Worm (Caenorhabditis elegans) whole organism, L1 larva: ENCODE measurements around the gene decr-1.1.

Source experiments
- C16A3.4 ChIP-seq: fragments of 150-350 bp; optimal IDR thresholded peaks from 2 replicates; lab custom pipeline; 2014; ENCODE audit warnings: missing biosample characterization, missing genetic modification characterization
- C34B4.2 ChIP-seq: sonication (generic microtip); optimal IDR thresholded peaks from 2 replicates; lab custom pipeline; 2017; ENCODE audit warnings: mild to moderate bottlenecking, missing genetic modification characterization, missing compliant biosample characterization
- F16B12.6 ChIP-seq: fragments of 150-350 bp; optimal IDR thresholded peaks from 2 replicates; lab custom pipeline; 2014; ENCODE audit warnings: missing biosample characterization, missing genetic modification characterization
- aha-1 ChIP-seq: fragments of 150-350 bp; optimal IDR thresholded peaks from 2 replicates; lab custom pipeline; 2014; ENCODE audit warnings: missing biosample characterization, missing genetic modification characterization
- alr-1 ChIP-seq: fragments of 200-800 bp; sonication (Bioruptor generic); optimal IDR thresholded peaks from 2 replicates; lab custom pipeline; 2018; ENCODE audit warnings: borderline replicate concordance, mild to moderate bottlenecking, missing genetic modification characterization, missing compliant biosample characterization
- blmp-1 ChIP-seq: fragments of 150-350 bp; optimal IDR thresholded peaks from 2 replicates; lab custom pipeline; 2014; ENCODE audit warnings: missing biosample characterization, missing genetic modification characterization
- ceh-63 ChIP-seq: fragments of 200-800 bp; sonication (Bioruptor generic); optimal IDR thresholded peaks from 2 replicates; lab custom pipeline; 2018; ENCODE audit warnings: mild to moderate bottlenecking, missing genetic modification characterization, missing compliant biosample characterization
- ceh-8 ChIP-seq: fragments of 200-800 bp; sonication (Bioruptor generic); optimal IDR thresholded peaks from 2 replicates; lab custom pipeline; 2018; ENCODE audit warnings: mild to moderate bottlenecking, missing genetic modification characterization, moderate library complexity, missing compliant biosample characterization
- ceh-82 ChIP-seq, 3 experiments: fragments of 150-350 bp in 1 of 3; sonication (generic microtip) in 2 of 3; optimal IDR thresholded peaks; 2 replicates each; lab custom pipeline; 2014 to 2017; ENCODE audit warnings: missing biosample characterization in 3 of 3, missing genetic modification characterization in 3 of 3
- ceh-88 ChIP-seq: fragments of 200-800 bp; sonication (Bioruptor generic); IDR thresholded peaks from 2 replicates; pipeline ENCODE4 v1.3.6; 2022; ENCODE audit warnings: missing genetic modification characterization, missing compliant biosample characterization
- ces-1 ChIP-seq: fragments of 150-350 bp; optimal IDR thresholded peaks from 2 replicates; lab custom pipeline; 2014; ENCODE audit warnings: missing biosample characterization, missing genetic modification reagents, missing genetic modification characterization
- dpl-1 ChIP-seq, 3 experiments: fragments of 150-350 bp in 2 of 3; sonication (generic microtip) in 1 of 3; optimal IDR thresholded peaks; 2 replicates each; lab custom pipeline; 2014 to 2017; ENCODE audit warnings: missing biosample characterization in 3 of 3, missing genetic modification characterization in 3 of 3, missing genetic modification reagents in 3 of 3
- egl-13 ChIP-seq: sonication (generic microtip); optimal IDR thresholded peaks from 2 replicates; lab custom pipeline; 2016; ENCODE audit warnings: missing genotype, missing genetic modification reagents, missing genetic modification characterization, missing compliant biosample characterization
- egl-27 ChIP-seq, 2 experiments: fragments of 150-350 bp in 1 of 2; sonication (generic microtip); optimal IDR thresholded peaks; 3 replicates each; lab custom pipeline; 2017 to 2018; ENCODE audit warnings: missing biosample characterization in 2 of 2, missing genetic modification characterization in 2 of 2, missing genetic modification reagents in 2 of 2
- elt-2 ChIP-seq: sonication (generic microtip); optimal IDR thresholded peaks from 2 replicates; lab custom pipeline; 2016; ENCODE audit warnings: missing genetic modification characterization, mild to moderate bottlenecking, inconsistent platforms, missing compliant biosample characterization, missing genetic modification reagents
- elt-3 ChIP-seq, 6 experiments: fragments of 150-350 bp in 1 of 6; sonication (generic microtip); optimal IDR thresholded peaks; 2 replicates each; lab custom pipeline; 2017 to 2018; ENCODE audit warnings: missing biosample characterization in 6 of 6, missing genetic modification characterization in 6 of 6, inconsistent platforms in 1 of 6
- fkh-10 ChIP-seq: sonication (generic microtip); optimal IDR thresholded peaks from 2 replicates; lab custom pipeline; 2017; ENCODE audit warnings: missing biosample characterization, missing genetic modification reagents, missing genetic modification characterization
- fkh-8 ChIP-seq: sonication (generic microtip); optimal IDR thresholded peaks from 2 replicates; lab custom pipeline; 2016; ENCODE audit warnings: mild to moderate bottlenecking, missing genetic modification characterization, missing compliant biosample characterization
- hlh-4 ChIP-seq: sonication (generic microtip); optimal IDR thresholded peaks from 2 replicates; lab custom pipeline; 2016; ENCODE audit warnings: mild to moderate bottlenecking, missing genetic modification characterization, missing compliant biosample characterization
- hpl-2 ChIP-seq: fragments of 150-350 bp; optimal IDR thresholded peaks from 2 replicates; lab custom pipeline; 2014; ENCODE audit warnings: missing biosample characterization, missing genetic modification reagents, missing genetic modification characterization
- lin-14 ChIP-seq: fragments of 200-800 bp; sonication (Bioruptor generic); optimal IDR thresholded peaks from 2 replicates; lab custom pipeline; 2018; ENCODE audit warnings: mild to moderate bottlenecking, missing genetic modification characterization, moderate library complexity, missing compliant biosample characterization
- lin-35 ChIP-seq, 2 experiments: fragments of 150-350 bp; optimal IDR thresholded peaks; 2 replicates each; lab custom pipeline; 2014; ENCODE audit warnings: missing biosample characterization in 2 of 2, missing genetic modification characterization in 2 of 2, missing genetic modification reagents in 2 of 2
- lsy-2 ChIP-seq, 2 experiments: fragments of 150-350 bp; optimal IDR thresholded peaks; 2 replicates each; lab custom pipeline; 2014; ENCODE audit warnings: missing biosample characterization in 2 of 2, missing genetic modification characterization in 2 of 2
- mdl-1 ChIP-seq, 2 experiments: fragments of 150-350 bp; optimal IDR thresholded peaks; 2 replicates each; lab custom pipeline; 2014 to 2017; ENCODE audit warnings: missing biosample characterization in 2 of 2, missing genetic modification characterization in 2 of 2, inconsistent platforms in 1 of 2
- nhr-11 ChIP-seq: fragments of 150-350 bp; optimal IDR thresholded peaks from 2 replicates; lab custom pipeline; 2014; ENCODE audit warnings: missing biosample characterization, missing genetic modification characterization
- nhr-20 ChIP-seq: sonication (generic microtip); optimal IDR thresholded peaks from 2 replicates; lab custom pipeline; 2016; ENCODE audit warnings: mild to moderate bottlenecking, missing genetic modification characterization, missing compliant biosample characterization
- nhr-47 ChIP-seq: sonication (generic microtip); optimal IDR thresholded peaks from 2 replicates; lab custom pipeline; 2016; ENCODE audit warnings: mild to moderate bottlenecking, missing genetic modification characterization, moderate library complexity, missing compliant biosample characterization
- nhr-71 ChIP-seq: sonication (generic microtip); optimal IDR thresholded peaks from 2 replicates; lab custom pipeline; 2016; ENCODE audit warnings: mild to moderate bottlenecking, missing genetic modification characterization, moderate library complexity, missing compliant biosample characterization
- nhr-76 ChIP-seq: sonication (generic microtip); optimal IDR thresholded peaks from 2 replicates; lab custom pipeline; 2017; ENCODE audit warnings: missing biosample characterization, missing genetic modification characterization
- nhr-84 ChIP-seq: sonication (generic microtip); optimal IDR thresholded peaks from 2 replicates; lab custom pipeline; 2017; ENCODE audit warnings: missing biosample characterization, missing genetic modification characterization
- nhr-85 ChIP-seq: sonication (generic microtip); peaks from one replicate; lab custom pipeline; 2016; ENCODE audit warnings: missing genetic modification characterization, inconsistent platforms, missing compliant biosample characterization
- pax-3 ChIP-seq: fragments of 200-800 bp; sonication (Bioruptor generic); optimal IDR thresholded peaks from 2 replicates; lab custom pipeline; 2018; ENCODE audit warnings: mild to moderate bottlenecking, missing genetic modification characterization, moderate library complexity, missing compliant biosample characterization
- pqm-1 ChIP-seq: sonication (generic microtip); optimal IDR thresholded peaks from 3 replicates; lab custom pipeline; 2017; ENCODE audit warnings: missing biosample characterization, missing genetic modification characterization
- rnt-1 ChIP-seq: sonication (generic microtip); optimal IDR thresholded peaks from 2 replicates; lab custom pipeline; 2016; ENCODE audit warnings: mild to moderate bottlenecking, missing genetic modification characterization, moderate library complexity, missing compliant biosample characterization
- sptf-1 ChIP-seq: fragments of 150-350 bp; optimal IDR thresholded peaks from 2 replicates; lab custom pipeline; 2014; ENCODE audit warnings: missing biosample characterization, missing genetic modification characterization
- sup-37 ChIP-seq: fragments of 200-800 bp; sonication (Bioruptor generic); optimal IDR thresholded peaks from 2 replicates; lab custom pipeline; 2018; ENCODE audit warnings: mild to moderate bottlenecking, missing genetic modification characterization, missing compliant biosample characterization
- swsn-7 ChIP-seq: sonication (generic microtip); optimal IDR thresholded peaks from 2 replicates; lab custom pipeline; 2016; ENCODE audit warnings: missing genetic modification characterization, missing compliant biosample characterization
- unc-86 ChIP-seq: sonication (generic microtip); optimal IDR thresholded peaks from 2 replicates; lab custom pipeline; 2016; ENCODE audit warnings: missing genetic modification characterization, missing compliant biosample characterization
- unc-98 ChIP-seq: fragments of 200-800 bp; sonication (Bioruptor generic); IDR thresholded peaks from 2 replicates; pipeline ENCODE4 v1.3.6; 2022; ENCODE audit warnings: missing genetic modification characterization, missing compliant biosample characterization
- vab-15 ChIP-seq: sonication (generic microtip); optimal IDR thresholded peaks from 2 replicates; lab custom pipeline; 2017; ENCODE audit warnings: missing genotype, mild to moderate bottlenecking, missing genetic modification characterization, missing compliant biosample characterization
- ztf-11 ChIP-seq, 2 experiments: sonication (generic microtip); optimal IDR thresholded peaks; 2 replicates each; lab custom pipeline; 2016 to 2017; ENCODE audit warnings: missing genetic modification characterization in 2 of 2, missing biosample characterization in 1 of 2, missing compliant biosample characterization in 1 of 2
- ztf-4 ChIP-seq: fragments of 150-350 bp; optimal IDR thresholded peaks from 2 replicates; lab custom pipeline; 2014; ENCODE audit warnings: missing biosample characterization, missing genetic modification characterization

decr-1.1 gene

DNA sequence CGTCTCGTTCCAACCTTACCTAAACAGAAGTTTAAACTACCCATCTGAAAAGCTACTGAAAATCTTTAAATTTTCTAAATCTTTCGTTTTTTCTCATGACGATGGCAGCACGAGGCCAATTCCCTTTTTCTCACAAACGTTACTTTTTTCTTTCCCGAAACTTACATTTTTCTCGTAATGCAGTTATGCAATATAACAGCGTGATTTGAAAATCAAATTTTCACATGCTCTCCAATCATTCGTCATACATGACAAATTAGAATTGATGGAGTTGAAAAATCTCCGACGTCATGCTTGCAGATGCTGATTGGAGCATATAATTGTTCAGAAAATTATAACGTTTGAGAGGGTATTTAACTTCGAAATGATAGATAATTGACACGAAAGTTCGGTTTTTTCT lies 18.5 kb upstream of the decr-1.1 start:
- no peak for TF ChIP-seq elt-2 (tag; lab: Kevin White, UChicago)
- TF ChIP-seq nhr-76: no peak
- TF ChIP-seq nhr-71 (tag; lab: Kevin White, UChicago): peak; percentile 70
- no peak for TF ChIP-seq nhr-84 (tag; lab: Kevin White, UChicago)
- TF ChIP-seq alr-1 (tag; lab: Kevin White, UChicago): no peak
- TF ChIP-seq vab-15 (tag; lab: Kevin White, UChicago): no peak
- TF ChIP-seq lin-35 (GFP tag; optimal IDR thresholded peaks at IDR 0.05; lab: Kevin White, UChicago): no peak
- no peak for TF ChIP-seq aha-1 (tag; lab: Kevin White, UChicago)
- no peak for TF ChIP-seq ceh-8 (GFP tag; lab: Kevin White, UChicago)
- TF ChIP-seq ztf-11 (tag; optimal IDR thresholded peaks at IDR 0.05; lab: Kevin White, UChicago): no peak
- TF ChIP-seq nhr-47 (tag; lab: Kevin White, UChicago): peak; percentile 56
- peak; percentile 11 for TF ChIP-seq swsn-7 (tag; lab: Kevin White, UChicago)
- no peak for TF ChIP-seq nhr-85 (tag; lab: Kevin White, UChicago)
- TF ChIP-seq hlh-4 (tag; lab: Kevin White, UChicago): no peak
- no peak for TF ChIP-seq sptf-1 (tag; lab: Kevin White, UChicago)
- no peak for TF ChIP-seq ceh-63 (GFP tag; lab: Kevin White, UChicago)
- no peak for TF ChIP-seq egl-13
- TF ChIP-seq rnt-1: no peak
- no peak for TF ChIP-seq unc-98 (GFP tag; lab: Robert Waterston, UW)
- TF ChIP-seq mdl-1 (tag; optimal IDR thresholded peaks at IDR 0.05; lab: Kevin White, UChicago): no peak
- TF ChIP-seq elt-3 (tag; optimal IDR thresholded peaks at IDR 0.05; lab: Kevin White, UChicago): no peak
- peak; percentile 91 for TF ChIP-seq fkh-8 (tag; lab: Kevin White, UChicago)
- no peak for TF ChIP-seq F16B12.6 (tag; lab: Kevin White, UChicago)
- no peak for TF ChIP-seq hpl-2 (GFP tag; lab: Kevin White, UChicago)
- peak in 1 of 2 experiments; percentile 5 for TF ChIP-seq lsy-2 (tag; optimal IDR thresholded peaks at IDR 0.05; lab: Kevin White, UChicago)
- TF ChIP-seq ceh-82 (tag; optimal IDR thresholded peaks at IDR 0.05; lab: Kevin White, UChicago): no peak
- TF ChIP-seq ces-1 (GFP tag; lab: Kevin White, UChicago): no peak
- TF ChIP-seq nhr-20 (tag; lab: Kevin White, UChicago): no peak
- TF ChIP-seq blmp-1 (tag; lab: Kevin White, UChicago): no peak
- TF ChIP-seq pqm-1 (tag; lab: Kevin White, UChicago): no peak
- TF ChIP-seq C16A3.4 (tag; lab: Kevin White, UChicago): no peak
- no peak for TF ChIP-seq egl-27 (tag; optimal IDR thresholded peaks at IDR 0.05; lab: Kevin White, UChicago)
- no peak for TF ChIP-seq nhr-11
- TF ChIP-seq C34B4.2 (tag; lab: Kevin White, UChicago): no peak
- TF ChIP-seq unc-86 (tag; lab: Kevin White, UChicago): no peak
- no peak for TF ChIP-seq ztf-4 (tag; lab: Kevin White, UChicago)
- TF ChIP-seq dpl-1 (GFP tag; optimal IDR thresholded peaks at IDR 0.05; lab: Kevin White, UChicago): no peak
- TF ChIP-seq lin-14 (GFP tag; lab: Kevin White, UChicago): peak; percentile 42
- TF ChIP-seq pax-3 (tag; lab: Kevin White, UChicago): peak; percentile 56
- no peak for TF ChIP-seq sup-37 (GFP tag; lab: Kevin White, UChicago)
- TF ChIP-seq fkh-10 (GFP tag; lab: Kevin White, UChicago): peak; percentile 0
- TF ChIP-seq, all 84 proteins: peak for 8

ce11 chrV:13768388-13768787 lies 13.8 kb upstream of the decr-1.1 start, which contains the start of gene F20G2.3:
Gene F20G2.3, minus strand, starts transcription at chrV:13768488.
- TF ChIP-seq ceh-88 (GFP tag; lab: Robert Waterston, UW) (no peak), blmp-1 (tag; lab: Kevin White, UChicago) (peak; percentile 25)
